Worm (Caenorhabditis elegans) whole organism, mixed stage, embryonic: ENCODE measurements around the gene hat-1.

Experiments
- bed-3 ChIP-seq: fragments of 200-800 bp; sonication (Bioruptor generic); optimal IDR thresholded peaks from 3 replicates; lab custom pipeline; 2018; ENCODE audit warnings: mild to moderate bottlenecking, missing genetic modification characterization, moderate library complexity, missing compliant biosample characterization
- ceh-39 ChIP-seq: fragments of 150-350 bp; optimal IDR thresholded peaks from 2 replicates; lab custom pipeline; 2014; ENCODE audit warnings: missing biosample characterization, missing genetic modification characterization
- elt-1 ChIP-seq: sonication (generic microtip); optimal IDR thresholded peaks from 2 replicates; lab custom pipeline; 2017; ENCODE audit warnings: missing genetic modification characterization, mild to moderate bottlenecking, missing compliant biosample characterization, antibody characterized with exemption, moderate library complexity, borderline replicate concordance; ENCODE audit not compliant: insufficient read depth
- hlh-1 ChIP-seq: fragments of 150-350 bp; optimal IDR thresholded peaks from 2 replicates; lab custom pipeline; 2014; ENCODE audit warnings: missing biosample characterization, missing genetic modification reagents, missing genetic modification characterization
- lsy-2 ChIP-seq: fragments of 150-350 bp; optimal IDR thresholded peaks from 2 replicates; lab custom pipeline; 2014; ENCODE audit warnings: missing biosample characterization, missing genetic modification characterization
- nhr-12 ChIP-seq: fragments of 150-350 bp; optimal IDR thresholded peaks from 2 replicates; lab custom pipeline; 2014; ENCODE audit warnings: missing biosample characterization, missing genetic modification characterization
- nhr-2 ChIP-seq: fragments of 150-350 bp; optimal IDR thresholded peaks from 2 replicates; lab custom pipeline; 2014; ENCODE audit warnings: missing biosample characterization, missing genetic modification characterization
- nhr-237 ChIP-seq: fragments of 150-350 bp; optimal IDR thresholded peaks from 2 replicates; lab custom pipeline; 2014; ENCODE audit warnings: missing biosample characterization, missing genetic modification characterization
- nhr-28 ChIP-seq: fragments of 150-350 bp; optimal IDR thresholded peaks from 2 replicates; lab custom pipeline; 2014; ENCODE audit warnings: missing biosample characterization, missing genetic modification characterization
- nhr-76 ChIP-seq: sonication (generic microtip); optimal IDR thresholded peaks from 2 replicates; lab custom pipeline; 2017; ENCODE audit warnings: missing biosample characterization, missing genetic modification characterization
- pha-4 ChIP-seq: fragments of 150-350 bp; optimal IDR thresholded peaks from 2 replicates; lab custom pipeline; 2018; ENCODE audit warnings: missing biosample characterization, missing genetic modification reagents, missing genetic modification characterization
- tbx-8 ChIP-seq: fragments of 200-800 bp; sonication (Bioruptor generic); optimal IDR thresholded peaks from 2 replicates; lab custom pipeline; 2018; ENCODE audit warnings: mild to moderate bottlenecking, missing genetic modification characterization, moderate library complexity, missing compliant biosample characterization
- unc-62 ChIP-seq: fragments of 150-350 bp; optimal IDR thresholded peaks from 2 replicates; lab custom pipeline; 2014; ENCODE audit warnings: missing biosample characterization, missing genetic modification reagents, missing genetic modification characterization

DNA sequence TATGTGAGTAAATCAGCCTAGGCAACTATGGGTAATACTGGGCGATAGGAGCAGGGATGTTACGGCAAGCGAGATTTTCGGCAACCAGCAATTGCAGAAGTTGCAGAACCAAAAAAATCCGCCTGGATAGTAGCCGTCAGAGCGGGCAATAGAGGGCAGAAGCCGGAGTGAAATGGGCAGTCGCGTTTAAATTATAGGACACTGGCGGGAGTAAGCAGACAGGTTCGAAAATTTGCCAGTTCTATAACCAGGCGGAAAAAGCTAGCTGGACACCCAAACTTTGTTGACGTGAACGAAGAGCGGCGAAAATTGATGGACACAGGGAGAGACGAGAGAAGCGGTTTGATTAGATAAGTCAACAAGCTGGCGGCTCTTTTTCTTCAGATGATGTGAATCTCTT lies 47.1 kb downstream of the hat-1 start:
- TF ChIP-seq unc-62 (GFP tag; lab: Kevin White, UChicago) (no peak), ceh-39 (tag; lab: Kevin White, UChicago) (no peak), pha-4 (tag; lab: Kevin White, UChicago) (no peak), lsy-2 (tag; lab: Kevin White, UChicago) (no peak), nhr-12 (tag; lab: Kevin White, UChicago) (no peak), nhr-237 (tag; lab: Kevin White, UChicago) (no peak), bed-3 (GFP tag; lab: Kevin White, UChicago) (no peak), nhr-2 (tag; lab: Kevin White, UChicago) (no peak), tbx-8 (GFP tag; lab: Kevin White, UChicago) (no peak), elt-1 (tag; lab: Kevin White, UChicago) (no peak), nhr-76 (no peak), hlh-1 (tag; lab: Kevin White, UChicago) (no peak), nhr-28 (tag; lab: Kevin White, UChicago) (no peak)
